Worm (Caenorhabditis elegans) whole organism, L1 larva: ENCODE measurements around the gene atfs-1.
A peak's percentile ranks its signal among the peaks of the same experiment; 100 is the strongest.

Experiments used
- C16A3.4 ChIP-seq: fragments of 150-350 bp; optimal IDR thresholded peaks from 2 replicates; lab custom pipeline; 2014; ENCODE audit warnings: missing biosample characterization, missing genetic modification characterization
- aly-2 ChIP-seq: fragments of 150-350 bp; optimal IDR thresholded peaks from 2 replicates; lab custom pipeline; 2014; ENCODE audit warnings: missing biosample characterization, missing genetic modification characterization
- ama-1 ChIP-seq: fragments of 150-350 bp; optimal IDR thresholded peaks from 2 replicates; lab custom pipeline; 2014
- blmp-1 ChIP-seq: fragments of 150-350 bp; optimal IDR thresholded peaks from 2 replicates; lab custom pipeline; 2014; ENCODE audit warnings: missing biosample characterization, missing genetic modification characterization
- ceh-88 ChIP-seq: fragments of 200-800 bp; sonication (Bioruptor generic); IDR thresholded peaks from 2 replicates; pipeline ENCODE4 v1.3.6; 2022; ENCODE audit warnings: missing genetic modification characterization, missing compliant biosample characterization
- ceh-90 ChIP-seq: sonication (generic microtip); optimal IDR thresholded peaks from 2 replicates; lab custom pipeline; 2016; ENCODE audit warnings: missing genetic modification characterization, missing compliant biosample characterization
- ces-1 ChIP-seq: fragments of 150-350 bp; optimal IDR thresholded peaks from 2 replicates; lab custom pipeline; 2014; ENCODE audit warnings: missing biosample characterization, missing genetic modification reagents, missing genetic modification characterization
- dsc-1 ChIP-seq: sonication (generic microtip); optimal IDR thresholded peaks from 2 replicates; lab custom pipeline; 2016; ENCODE audit warnings: mild to moderate bottlenecking, missing genetic modification characterization, missing compliant biosample characterization
- efl-1 ChIP-seq, 4 experiments: fragments of 150-350 bp; optimal IDR thresholded peaks in 3 of 4; peaks in 1 of 4; 1 replicate in 1 of 4; 2 replicates in 3 of 4; lab custom pipeline; 2014; ENCODE audit warnings: missing biosample characterization in 2 of 4, missing genetic modification characterization in 2 of 4, missing genetic modification reagents in 2 of 4
- elt-2 ChIP-seq: sonication (generic microtip); optimal IDR thresholded peaks from 2 replicates; lab custom pipeline; 2016; ENCODE audit warnings: missing genetic modification characterization, mild to moderate bottlenecking, inconsistent platforms, missing compliant biosample characterization, missing genetic modification reagents
- elt-3 ChIP-seq, 6 experiments: fragments of 150-350 bp in 1 of 6; sonication (generic microtip); optimal IDR thresholded peaks; 2 replicates each; lab custom pipeline; 2017 to 2018; ENCODE audit warnings: missing biosample characterization in 6 of 6, missing genetic modification characterization in 6 of 6, inconsistent platforms in 1 of 6
- fkh-10 ChIP-seq: sonication (generic microtip); optimal IDR thresholded peaks from 2 replicates; lab custom pipeline; 2017; ENCODE audit warnings: missing biosample characterization, missing genetic modification reagents, missing genetic modification characterization
- fkh-8 ChIP-seq: sonication (generic microtip); optimal IDR thresholded peaks from 2 replicates; lab custom pipeline; 2016; ENCODE audit warnings: mild to moderate bottlenecking, missing genetic modification characterization, missing compliant biosample characterization
- fos-1 ChIP-seq: fragments of 150-350 bp; optimal IDR thresholded peaks from 2 replicates; lab custom pipeline; 2014; ENCODE audit warnings: missing biosample characterization, missing genetic modification characterization
- hlh-17 ChIP-seq: fragments of 200-800 bp; sonication (Bioruptor generic); optimal IDR thresholded peaks from 2 replicates; lab custom pipeline; 2018; ENCODE audit warnings: missing genetic modification characterization, mild to moderate bottlenecking, missing compliant biosample characterization, moderate library complexity, borderline replicate concordance
- hlh-4 ChIP-seq: sonication (generic microtip); optimal IDR thresholded peaks from 2 replicates; lab custom pipeline; 2016; ENCODE audit warnings: mild to moderate bottlenecking, missing genetic modification characterization, missing compliant biosample characterization
- irx-1 ChIP-seq: sonication (generic microtip); optimal IDR thresholded peaks from 2 replicates; lab custom pipeline; 2016; ENCODE audit warnings: missing genetic modification characterization, missing compliant biosample characterization
- isw-1 ChIP-seq: fragments of 200-800 bp; sonication (Bioruptor generic); IDR thresholded peaks from 2 replicates; pipeline ENCODE4 v1.3.6; 2022; ENCODE audit warnings: missing genetic modification characterization, missing compliant biosample characterization
- jun-1 ChIP-seq: fragments of 150-350 bp; optimal IDR thresholded peaks from 2 replicates; lab custom pipeline; 2014; ENCODE audit warnings: missing biosample characterization, missing genetic modification reagents, missing genetic modification characterization
- lin-13 ChIP-seq: fragments of 150-350 bp; optimal IDR thresholded peaks from 2 replicates; lab custom pipeline; 2014; ENCODE audit warnings: missing biosample characterization, missing genetic modification reagents, missing genetic modification characterization
- lin-14 ChIP-seq: fragments of 200-800 bp; sonication (Bioruptor generic); optimal IDR thresholded peaks from 2 replicates; lab custom pipeline; 2018; ENCODE audit warnings: mild to moderate bottlenecking, missing genetic modification characterization, moderate library complexity, missing compliant biosample characterization
- lin-15B ChIP-seq: fragments of 150-350 bp; sonication (generic microtip); optimal IDR thresholded peaks from 3 replicates; lab custom pipeline; 2014; ENCODE audit warnings: missing biosample characterization, missing genetic modification characterization
- lin-35 ChIP-seq, 2 experiments: fragments of 150-350 bp; optimal IDR thresholded peaks; 2 replicates each; lab custom pipeline; 2014; ENCODE audit warnings: missing biosample characterization in 2 of 2, missing genetic modification characterization in 2 of 2, missing genetic modification reagents in 2 of 2
- mab-9 ChIP-seq: fragments of 200-800 bp; sonication (Bioruptor generic); IDR thresholded peaks from 2 replicates; pipeline ENCODE4 v1.3.6; 2022; ENCODE audit warnings: missing genetic modification reagents, missing genetic modification characterization, missing compliant biosample characterization
- mdl-1 ChIP-seq, 2 experiments: fragments of 150-350 bp; optimal IDR thresholded peaks; 2 replicates each; lab custom pipeline; 2014 to 2017; ENCODE audit warnings: missing biosample characterization in 2 of 2, missing genetic modification characterization in 2 of 2, inconsistent platforms in 1 of 2
- nhr-11 ChIP-seq: fragments of 150-350 bp; optimal IDR thresholded peaks from 2 replicates; lab custom pipeline; 2014; ENCODE audit warnings: missing biosample characterization, missing genetic modification characterization
- nhr-12 ChIP-seq: sonication (generic microtip); optimal IDR thresholded peaks from 2 replicates; lab custom pipeline; 2017; ENCODE audit warnings: missing biosample characterization, missing genetic modification characterization
- nhr-20 ChIP-seq: sonication (generic microtip); optimal IDR thresholded peaks from 2 replicates; lab custom pipeline; 2016; ENCODE audit warnings: mild to moderate bottlenecking, missing genetic modification characterization, missing compliant biosample characterization
- nhr-237 ChIP-seq: fragments of 150-350 bp; optimal IDR thresholded peaks from 2 replicates; lab custom pipeline; 2014; ENCODE audit warnings: missing biosample characterization, missing genetic modification characterization
- nhr-47 ChIP-seq: sonication (generic microtip); optimal IDR thresholded peaks from 2 replicates; lab custom pipeline; 2016; ENCODE audit warnings: mild to moderate bottlenecking, missing genetic modification characterization, moderate library complexity, missing compliant biosample characterization
- nhr-76 ChIP-seq: sonication (generic microtip); optimal IDR thresholded peaks from 2 replicates; lab custom pipeline; 2017; ENCODE audit warnings: missing biosample characterization, missing genetic modification characterization
- nhr-77 ChIP-seq: fragments of 150-350 bp; optimal IDR thresholded peaks from 2 replicates; lab custom pipeline; 2014; ENCODE audit warnings: missing biosample characterization, missing genetic modification characterization
- nhr-84 ChIP-seq: sonication (generic microtip); optimal IDR thresholded peaks from 2 replicates; lab custom pipeline; 2017; ENCODE audit warnings: missing biosample characterization, missing genetic modification characterization
- nhr-85 ChIP-seq: sonication (generic microtip); peaks from one replicate; lab custom pipeline; 2016; ENCODE audit warnings: missing genetic modification characterization, inconsistent platforms, missing compliant biosample characterization
- pag-3 ChIP-seq: sonication (generic microtip); optimal IDR thresholded peaks from 2 replicates; lab custom pipeline; 2017; ENCODE audit warnings: missing genetic modification characterization, mild to moderate bottlenecking, missing compliant biosample characterization, antibody characterized with exemption, borderline replicate concordance; ENCODE audit not compliant: insufficient read depth
- pax-3 ChIP-seq: fragments of 200-800 bp; sonication (Bioruptor generic); optimal IDR thresholded peaks from 2 replicates; lab custom pipeline; 2018; ENCODE audit warnings: mild to moderate bottlenecking, missing genetic modification characterization, moderate library complexity, missing compliant biosample characterization
- pqm-1 ChIP-seq: sonication (generic microtip); optimal IDR thresholded peaks from 3 replicates; lab custom pipeline; 2017; ENCODE audit warnings: missing biosample characterization, missing genetic modification characterization
- rnt-1 ChIP-seq: sonication (generic microtip); optimal IDR thresholded peaks from 2 replicates; lab custom pipeline; 2016; ENCODE audit warnings: mild to moderate bottlenecking, missing genetic modification characterization, moderate library complexity, missing compliant biosample characterization
- skn-1 ChIP-seq: fragments of 150-350 bp; optimal IDR thresholded peaks from 2 replicates; lab custom pipeline; 2014; ENCODE audit warnings: missing biosample characterization, missing genetic modification characterization
- sup-37 ChIP-seq: fragments of 200-800 bp; sonication (Bioruptor generic); optimal IDR thresholded peaks from 2 replicates; lab custom pipeline; 2018; ENCODE audit warnings: mild to moderate bottlenecking, missing genetic modification characterization, missing compliant biosample characterization
- swsn-7 ChIP-seq: sonication (generic microtip); optimal IDR thresholded peaks from 2 replicates; lab custom pipeline; 2016; ENCODE audit warnings: missing genetic modification characterization, missing compliant biosample characterization
- unc-130 ChIP-seq: fragments of 150-350 bp; optimal IDR thresholded peaks from 2 replicates; lab custom pipeline; 2017; ENCODE audit warnings: missing biosample characterization, missing genetic modification characterization, inconsistent platforms
- unc-62 ChIP-seq: fragments of 150-350 bp; optimal IDR thresholded peaks from 2 replicates; lab custom pipeline; 2014; ENCODE audit warnings: missing biosample characterization, missing genetic modification reagents, missing genetic modification characterization
- unc-86 ChIP-seq: sonication (generic microtip); optimal IDR thresholded peaks from 2 replicates; lab custom pipeline; 2016; ENCODE audit warnings: missing genetic modification characterization, missing compliant biosample characterization
- unc-98 ChIP-seq: fragments of 200-800 bp; sonication (Bioruptor generic); IDR thresholded peaks from 2 replicates; pipeline ENCODE4 v1.3.6; 2022; ENCODE audit warnings: missing genetic modification characterization, missing compliant biosample characterization
- xbp-1 ChIP-seq: sonication (generic microtip); optimal IDR thresholded peaks from 2 replicates; lab custom pipeline; 2016; ENCODE audit warnings: missing genetic modification characterization, missing compliant biosample characterization

The atfs-1 gene

DNA sequence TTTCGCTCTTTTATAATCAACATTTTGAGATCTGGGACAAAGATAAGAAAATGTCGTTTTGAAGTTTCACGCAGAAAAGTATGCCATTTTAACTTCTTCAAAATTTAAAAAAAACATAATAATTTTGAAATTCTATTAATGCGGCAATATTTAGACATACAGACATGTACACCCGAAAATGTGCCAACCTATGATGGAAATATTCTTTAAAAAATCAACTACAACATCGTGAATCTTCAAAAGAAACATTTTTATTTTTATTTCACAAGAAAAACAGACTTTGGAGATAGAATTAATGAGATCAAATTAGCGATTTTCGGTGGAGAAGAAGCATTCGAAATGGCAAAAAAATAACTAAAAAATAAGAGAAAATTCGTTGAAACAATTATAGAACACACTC, 21.6 kb downstream of the atfs-1 start, which contains the start of gene T16A9.5:
TSS of gene T16A9.5 (minus strand) at position 101 of the 400 bp plus-strand sequence.
- TF ChIP-seq unc-98 (GFP tag; lab: Robert Waterston, UW) (no peak), nhr-11 (no peak), jun-1 (tag; lab: Kevin White, UChicago) (no peak), lin-35 (GFP tag; optimal IDR thresholded peaks at IDR 0.05; lab: Kevin White, UChicago) (no peak), mdl-1 (tag; optimal IDR thresholded peaks at IDR 0.05; lab: Kevin White, UChicago) (no peak), nhr-76 (no peak), nhr-12 (tag; lab: Kevin White, UChicago) (no peak), isw-1 (no peak), pag-3 (tag; lab: Kevin White, UChicago) (no peak), nhr-20 (no peak), nhr-84 (no peak)

DNA sequence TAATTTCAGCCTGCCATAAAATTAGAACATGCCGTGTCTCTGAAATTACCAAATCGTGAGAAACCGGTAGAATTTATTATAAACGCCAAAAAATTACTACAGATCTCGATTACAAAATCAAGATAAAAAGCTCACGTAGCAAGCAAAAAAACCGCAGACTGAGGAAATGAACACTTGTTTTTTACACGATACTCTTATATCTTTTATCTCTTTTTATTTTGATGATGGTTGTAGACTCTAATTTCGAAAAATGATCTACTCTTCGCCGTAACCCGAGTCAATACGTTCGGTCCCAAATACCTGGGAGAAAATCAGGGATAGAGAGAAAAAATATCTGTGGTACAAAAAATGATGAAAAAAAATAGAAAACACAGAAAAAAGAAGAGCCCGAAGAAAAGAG, 29.7 kb downstream of the atfs-1 start:
- TF ChIP-seq efl-1 (optimal IDR thresholded peaks at IDR 0.05; lab: Kevin White, UChicago) (no peak), efl-1 (GFP tag; optimal IDR thresholded peaks at IDR 0.05 in 1 of 2; lab: Kevin White, UChicago) (peak in 1 of 2 experiments; percentile 92), irx-1 (tag; lab: Kevin White, UChicago) (no peak), mab-9 (no peak), nhr-85 (tag; lab: Kevin White, UChicago) (no peak), lin-14 (GFP tag; lab: Kevin White, UChicago) (no peak), swsn-7 (no peak), lin-13 (GFP tag; lab: Kevin White, UChicago) (no peak)
- TF ChIP-seq, all 84 proteins: peak for 1

DNA sequence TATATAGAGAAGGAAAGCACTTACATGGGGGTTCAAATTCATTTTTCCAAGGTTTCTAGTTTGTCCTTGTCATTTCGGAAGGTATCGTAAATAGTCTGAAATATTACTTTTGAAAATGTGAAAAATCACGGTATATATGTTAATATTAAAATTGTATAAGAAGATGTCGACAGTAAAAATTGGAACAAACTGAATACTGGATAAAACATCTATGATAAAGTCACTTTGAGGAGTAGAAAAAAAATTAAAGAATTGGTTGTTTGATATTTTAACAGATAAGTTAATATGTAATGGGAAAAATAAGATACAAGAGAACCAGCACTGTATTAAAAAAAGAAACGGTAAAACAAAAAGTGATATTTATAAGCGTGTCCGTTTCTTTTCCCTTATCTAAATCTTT, 32.9 kb downstream of the atfs-1 start, which contains the start of gene nep-21:
TSS of gene nep-21 (minus strand) at position 101 of the 400 bp plus-strand sequence.
- TF ChIP-seq hlh-17 (GFP tag; lab: Kevin White, UChicago), result no peak
- TF ChIP-seq hlh-4 (tag; lab: Kevin White, UChicago), result no peak
- TF ChIP-seq unc-62 (GFP tag; lab: Kevin White, UChicago), result no peak
- no peak for TF ChIP-seq xbp-1 (tag; lab: Kevin White, UChicago)
- TF ChIP-seq mdl-1 (tag; optimal IDR thresholded peaks at IDR 0.05; lab: Kevin White, UChicago), result no peak
- no peak for TF ChIP-seq pax-3
- TF ChIP-seq nhr-77 (tag; lab: Kevin White, UChicago), result no peak
- no peak for TF ChIP-seq elt-3 (tag; optimal IDR thresholded peaks at IDR 0.05; lab: Kevin White, UChicago)
- no peak for TF ChIP-seq mab-9
- TF ChIP-seq ceh-88, result no peak
- TF ChIP-seq unc-86 (tag; lab: Kevin White, UChicago), result no peak
- TF ChIP-seq sup-37 (GFP tag; lab: Kevin White, UChicago), result no peak
- no peak for TF ChIP-seq skn-1 (tag; lab: Kevin White, UChicago)
- TF ChIP-seq ces-1 (GFP tag; lab: Kevin White, UChicago), result no peak
- no peak for TF ChIP-seq nhr-237
- no peak for TF ChIP-seq fkh-8
- TF ChIP-seq nhr-20, result no peak
- no peak for TF ChIP-seq fkh-10 (GFP tag; lab: Kevin White, UChicago)
- no peak for TF ChIP-seq nhr-84
- no peak for TF ChIP-seq jun-1 (tag; lab: Kevin White, UChicago)
- TF ChIP-seq, all 84 proteins: peak for 0

DNA sequence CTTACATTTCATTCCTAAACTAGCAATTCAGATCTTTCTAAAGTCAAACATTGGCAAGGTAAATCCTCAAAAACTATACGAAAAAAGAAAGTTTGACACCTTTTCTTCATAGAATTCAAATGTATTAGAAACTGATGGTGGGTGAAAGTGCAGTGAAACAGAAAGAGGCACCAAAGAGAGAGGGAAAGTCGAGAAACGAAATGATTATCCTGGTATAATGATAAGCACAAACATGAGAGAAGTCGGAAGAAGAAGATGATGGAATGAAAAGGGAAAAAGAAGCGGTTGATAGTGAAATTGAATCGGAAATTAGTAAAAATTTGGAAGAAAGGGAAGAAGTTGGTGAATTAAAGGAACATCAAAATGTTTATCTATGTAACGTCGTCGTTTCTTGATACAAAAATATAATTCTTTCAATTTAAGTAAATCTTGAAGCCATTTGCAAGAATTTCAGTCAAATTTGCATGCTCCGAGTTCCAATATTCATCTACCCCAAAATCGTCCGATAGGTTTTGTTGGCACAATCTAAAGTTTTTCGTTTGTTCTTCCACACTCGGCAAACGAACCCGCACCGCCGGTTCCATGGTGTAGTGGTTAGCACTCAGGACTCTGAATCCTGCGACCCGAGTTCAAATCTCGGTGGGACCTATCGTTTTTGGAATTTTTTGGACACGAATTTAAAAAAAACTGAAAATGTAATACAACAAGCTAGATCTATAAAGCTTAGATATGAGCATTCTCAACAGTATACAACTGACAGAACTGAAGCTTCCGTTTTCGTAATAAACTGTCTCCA, 37.5 kb downstream of the atfs-1 start:
- TF ChIP-seq nhr-85 (tag; lab: Kevin White, UChicago), result no peak
- no peak for TF ChIP-seq unc-130
- TF ChIP-seq elt-2 (tag; lab: Kevin White, UChicago), result no peak
- no peak for TF ChIP-seq pqm-1 (tag; lab: Kevin White, UChicago)
- TF ChIP-seq ama-1, result no peak
- TF ChIP-seq irx-1 (tag; lab: Kevin White, UChicago), result no peak
- no peak for TF ChIP-seq nhr-77 (tag; lab: Kevin White, UChicago)
- TF ChIP-seq xbp-1 (tag; lab: Kevin White, UChicago), result no peak
- TF ChIP-seq ceh-88, result no peak
- no peak for TF ChIP-seq nhr-47 (tag; lab: Kevin White, UChicago)
- peak; percentile 75 for TF ChIP-seq blmp-1 (tag; lab: Kevin White, UChicago)
- TF ChIP-seq C16A3.4 (tag; lab: Kevin White, UChicago), result no peak
- no peak for TF ChIP-seq sup-37 (GFP tag; lab: Kevin White, UChicago)
- TF ChIP-seq elt-3 (tag; optimal IDR thresholded peaks at IDR 0.05; lab: Kevin White, UChicago), result no peak
- TF ChIP-seq skn-1 (tag; lab: Kevin White, UChicago), result no peak
- no peak for TF ChIP-seq nhr-20
- TF ChIP-seq dsc-1 (tag; lab: Kevin White, UChicago), result peak; percentile 1
- TF ChIP-seq fos-1, result no peak
- peak; percentile 37 for TF ChIP-seq rnt-1
- no peak for TF ChIP-seq aly-2 (tag; lab: Kevin White, UChicago)
- no peak for TF ChIP-seq ceh-90 (tag; lab: Kevin White, UChicago)
- TF ChIP-seq lin-15B (tag; lab: Kevin White, UChicago), result no peak
- no peak for TF ChIP-seq nhr-237
